Worm (Caenorhabditis elegans) whole organism, young adult: Measurements from ENCODE around the gene irld-61.

Source experiments
- C06A6.2 ChIP-seq: fragments of 200-800 bp; sonication (Bioruptor generic); conservative IDR thresholded peaks from 2 replicates; pipeline ENCODE4 v1.3.6; 2022; ENCODE audit warnings: missing genetic modification characterization, missing compliant biosample characterization
- F23B12.7 ChIP-seq: sonication (generic microtip); optimal IDR thresholded peaks from 2 replicates; lab custom pipeline; 2017; ENCODE audit warnings: missing genetic modification characterization, mild to moderate bottlenecking, missing compliant biosample characterization, antibody characterized with exemption, moderate library complexity; ENCODE audit not compliant: insufficient read depth
- F37B4.10 ChIP-seq: fragments of 200-800 bp; sonication (Bioruptor generic); IDR thresholded peaks from 2 replicates; pipeline ENCODE4 v1.3.6; 2022; ENCODE audit warnings: missing genetic modification characterization, missing compliant biosample characterization
- F49E8.2 ChIP-seq: sonication (generic microtip); optimal IDR thresholded peaks from 3 replicates; lab custom pipeline; 2017; ENCODE audit warnings: missing genetic modification characterization, mild to moderate bottlenecking, missing compliant biosample characterization, antibody characterized with exemption, moderate library complexity; ENCODE audit not compliant: insufficient read depth
- K11D2.4 ChIP-seq: fragments of 200-800 bp; sonication (Bioruptor generic); IDR thresholded peaks from 2 replicates; pipeline ENCODE4 v1.3.6; 2022; ENCODE audit warnings: missing genetic modification reagents, missing genetic modification characterization, missing compliant biosample characterization
- Y53F4B.3 ChIP-seq: fragments of 200-800 bp; sonication (Bioruptor generic); IDR thresholded peaks from 2 replicates; pipeline ENCODE4 v1.3.6; 2022; ENCODE audit warnings: missing genetic modification reagents, missing genetic modification characterization, missing compliant biosample characterization
- Y53G8AR.9 ChIP-seq: fragments of 200-800 bp; sonication (Bioruptor generic); conservative IDR thresholded peaks from 2 replicates; pipeline ENCODE4 v1.3.6; 2022; ENCODE audit warnings: missing genetic modification reagents, missing genetic modification characterization, missing compliant biosample characterization
- Y67H2A.10 ChIP-seq: fragments of 200-800 bp; sonication (Bioruptor generic); conservative IDR thresholded peaks from 2 replicates; pipeline ENCODE4 v1.3.6; 2022; ENCODE audit warnings: missing genetic modification reagents, missing genetic modification characterization, missing compliant biosample characterization
- akir-1 ChIP-seq: fragments of 200-800 bp; sonication (Bioruptor generic); optimal IDR thresholded peaks from 2 replicates; lab custom pipeline; 2018; ENCODE audit warnings: mild to moderate bottlenecking, missing genetic modification characterization, moderate library complexity, missing compliant biosample characterization
- aptf-2 ChIP-seq: fragments of 200-800 bp; sonication (Bioruptor generic); conservative IDR thresholded peaks from 2 replicates; pipeline ENCODE4 v1.3.6; 2022; ENCODE audit warnings: missing genetic modification reagents, missing genetic modification characterization, missing compliant biosample characterization
- athp-1 ChIP-seq: sonication (generic microtip); optimal IDR thresholded peaks from 2 replicates; lab custom pipeline; 2017; ENCODE audit warnings: mild to moderate bottlenecking, missing genetic modification characterization, missing compliant biosample characterization
- bed-1 ChIP-seq: fragments of 200-800 bp; sonication (Bioruptor generic); IDR thresholded peaks from 2 replicates; pipeline ENCODE4 v1.3.6; 2022; ENCODE audit warnings: missing genetic modification reagents, missing genetic modification characterization, missing compliant biosample characterization
- cebp-1 ChIP-seq, 2 experiments: fragments of 200-800 bp in 1 of 2; sonication (Bioruptor generic) in 1 of 2; sonication (generic microtip) in 1 of 2; IDR thresholded peaks in 1 of 2; optimal IDR thresholded peaks in 1 of 2; 2 replicates each; pipeline versions ENCODE4 v1.3.6 to Lab custom; 2017 to 2022; ENCODE audit warnings: missing compliant biosample characterization in 2 of 2, missing genetic modification characterization in 2 of 2, mild to moderate bottlenecking in 1 of 2, missing genetic modification reagents in 1 of 2, moderate library complexity in 1 of 2
- ceh-79 ChIP-seq: sonication (generic microtip); optimal IDR thresholded peaks from 2 replicates; lab custom pipeline; 2017; ENCODE audit warnings: mild to moderate bottlenecking, missing genetic modification characterization, missing compliant biosample characterization
- chd-7 ChIP-seq: sonication (generic microtip); optimal IDR thresholded peaks from 2 replicates; lab custom pipeline; 2016; ENCODE audit warnings: mild to moderate bottlenecking, missing genetic modification characterization, moderate library complexity, missing compliant biosample characterization
- dpl-1 ChIP-seq: fragments of 150-350 bp; optimal IDR thresholded peaks from 2 replicates; lab custom pipeline; 2014; ENCODE audit warnings: missing biosample characterization, missing genetic modification reagents, missing genetic modification characterization
- let-526 ChIP-seq: fragments of 200-800 bp; sonication (Bioruptor generic); IDR thresholded peaks from 2 replicates; pipeline ENCODE4 v1.3.6; 2022; ENCODE audit warnings: missing genetic modification reagents, missing genetic modification characterization, missing compliant biosample characterization
- lin-40 ChIP-seq: sonication (generic microtip); optimal IDR thresholded peaks from 2 replicates; lab custom pipeline; 2016; ENCODE audit warnings: missing genetic modification characterization, mild to moderate bottlenecking, missing compliant biosample characterization, missing genotype, missing genetic modification reagents
- lin-54 ChIP-seq: fragments of 200-800 bp; sonication (Bioruptor generic); optimal IDR thresholded peaks from 2 replicates; lab custom pipeline; 2018; ENCODE audit warnings: mild to moderate bottlenecking, missing genetic modification characterization, missing compliant biosample characterization
- lir-1 ChIP-seq: fragments of 200-800 bp; sonication (Bioruptor generic); conservative IDR thresholded peaks from 2 replicates; pipeline ENCODE4 v1.3.6; 2022; ENCODE audit warnings: missing genetic modification reagents, missing genetic modification characterization, missing compliant biosample characterization
- lsy-27 ChIP-seq: sonication (generic microtip); optimal IDR thresholded peaks from 2 replicates; lab custom pipeline; 2017; ENCODE audit warnings: missing genetic modification characterization, mild to moderate bottlenecking, missing compliant biosample characterization, antibody characterized with exemption, missing genotype, borderline replicate concordance; ENCODE audit not compliant: insufficient read depth
- madf-10 ChIP-seq: sonication (generic microtip); optimal IDR thresholded peaks from 2 replicates; lab custom pipeline; 2016; ENCODE audit warnings: mild to moderate bottlenecking, missing genetic modification characterization, missing compliant biosample characterization
- mcd-1 ChIP-seq: fragments of 200-800 bp; sonication (Bioruptor generic); IDR thresholded peaks from 2 replicates; pipeline ENCODE4 v1.3.6; 2022; ENCODE audit warnings: missing genetic modification reagents, missing genetic modification characterization, missing compliant biosample characterization
- pha-4 ChIP-seq: fragments of 150-350 bp; sonication (generic microtip); optimal IDR thresholded peaks from 2 replicates; lab custom pipeline; 2014; ENCODE audit warnings: missing biosample characterization, missing genetic modification reagents, missing genetic modification characterization
- repo-1 ChIP-seq: sonication (generic microtip); optimal IDR thresholded peaks from 2 replicates; lab custom pipeline; 2017; ENCODE audit warnings: mild to moderate bottlenecking, missing genetic modification characterization, missing compliant biosample characterization
- snpc-1.3 ChIP-seq: sonication (generic microtip); optimal IDR thresholded peaks from 2 replicates; lab custom pipeline; 2017; ENCODE audit warnings: missing genetic modification characterization, mild to moderate bottlenecking, missing compliant biosample characterization, antibody characterized with exemption, moderate library complexity, missing genotype, missing genetic modification reagents; ENCODE audit not compliant: insufficient read depth
- sptf-2 ChIP-seq: fragments of 200-800 bp; sonication (Bioruptor generic); optimal IDR thresholded peaks from 2 replicates; lab custom pipeline; 2018; ENCODE audit warnings: mild to moderate bottlenecking, missing genetic modification characterization, missing compliant biosample characterization
- xnd-1 ChIP-seq: sonication (generic microtip); optimal IDR thresholded peaks from 2 replicates; lab custom pipeline; 2016; ENCODE audit warnings: missing genotype, missing genetic modification reagents, missing genetic modification characterization, missing compliant biosample characterization
- ztf-26 ChIP-seq: sonication (generic microtip); optimal IDR thresholded peaks from 2 replicates; lab custom pipeline; 2017; ENCODE audit warnings: missing genetic modification characterization, missing compliant biosample characterization
- ztf-6 ChIP-seq: fragments of 200-800 bp; sonication (Bioruptor generic); IDR thresholded peaks from 2 replicates; pipeline ENCODE4 v1.3.6; 2022; ENCODE audit warnings: missing genetic modification reagents, missing genetic modification characterization, missing compliant biosample characterization

irld-61 gene

DNA sequence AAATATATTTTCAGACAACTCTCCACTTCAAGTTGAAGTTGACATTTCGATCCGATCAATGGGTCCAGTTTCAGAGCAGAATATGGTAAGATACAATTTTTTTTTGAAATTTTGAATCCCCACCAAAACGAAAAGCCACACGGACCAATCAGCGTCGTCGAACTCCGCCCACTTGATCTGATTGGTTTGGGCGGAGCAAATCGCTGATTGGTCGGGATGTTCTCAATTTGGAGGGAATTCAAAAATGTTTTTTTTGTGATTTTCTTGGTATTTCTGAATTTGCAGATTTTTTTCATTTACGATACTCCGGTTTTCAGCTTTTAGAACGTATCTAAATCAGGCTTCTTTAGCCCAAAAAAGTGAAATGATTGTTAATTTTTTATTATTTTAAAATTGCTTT, 21.1 kb downstream of the irld-61 start:
- TF ChIP-seq Y53F4B.3 (GFP tag; lab: Robert Waterston, UW), result no peak
- TF ChIP-seq akir-1, result no peak
- no peak for TF ChIP-seq Y67H2A.10 (GFP tag; lab: Robert Waterston, UW)
- no peak for TF ChIP-seq dpl-1 (GFP tag; lab: Kevin White, UChicago)

DNA sequence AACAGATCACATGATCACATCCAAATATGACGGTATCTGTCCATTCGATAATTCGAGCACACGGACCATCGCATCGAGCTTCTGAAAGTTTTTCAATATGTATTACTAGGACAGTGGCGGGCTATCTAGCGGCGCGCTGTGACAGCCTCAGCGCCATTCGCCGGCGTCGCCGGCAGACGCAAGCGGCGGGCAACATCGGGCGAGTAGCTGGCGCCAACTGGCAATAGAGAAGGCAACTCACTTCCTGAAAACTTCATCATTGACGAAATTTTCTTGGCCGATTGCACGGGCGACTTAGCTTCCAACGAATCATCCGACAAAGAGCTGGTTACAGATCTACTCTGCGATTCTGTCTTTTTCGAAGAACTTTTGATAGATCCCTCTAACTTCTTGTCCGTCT, 23.9 kb downstream of the irld-61 start:
- TF ChIP-seq C06A6.2 (GFP tag; lab: Robert Waterston, UW), result no peak
- TF ChIP-seq F37B4.10 (GFP tag; lab: Robert Waterston, UW), result 0 out of 2 replicates have a peak, but pooled peaks have one; percentile 8
- no peak for TF ChIP-seq lir-1 (GFP tag; lab: Robert Waterston, UW)

DNA sequence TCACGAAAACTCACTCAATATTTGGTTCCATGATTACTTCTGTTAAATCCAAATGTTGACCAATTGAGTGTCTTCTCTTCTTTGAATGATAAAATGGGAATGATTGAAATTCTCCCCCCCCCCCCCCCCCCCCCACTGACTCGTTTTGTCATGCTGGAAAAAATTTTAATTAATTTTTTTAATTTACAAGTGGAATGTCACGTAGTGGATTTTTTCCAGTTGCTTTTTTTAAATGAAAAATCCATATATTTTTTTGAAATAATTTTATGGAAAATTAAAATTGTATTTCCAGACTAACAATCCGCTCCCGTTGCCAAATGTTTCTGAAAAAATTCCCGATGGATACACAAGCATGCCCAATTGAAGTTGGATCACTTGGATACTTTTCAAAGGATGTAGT, 25.1 kb downstream of the irld-61 start, which contains the start of gene BE10.1:
Gene BE10.1 (minus strand): TSS at position 101 of the 400 bp plus-strand sequence.
- TF ChIP-seq ztf-26 (tag; lab: Kevin White, UChicago) (no peak), mcd-1 (GFP tag; lab: Robert Waterston, UW) (no peak), pha-4 (tag; lab: Kevin White, UChicago) (no peak)
- TF ChIP-seq, all 124 proteins: peak for 0

DNA sequence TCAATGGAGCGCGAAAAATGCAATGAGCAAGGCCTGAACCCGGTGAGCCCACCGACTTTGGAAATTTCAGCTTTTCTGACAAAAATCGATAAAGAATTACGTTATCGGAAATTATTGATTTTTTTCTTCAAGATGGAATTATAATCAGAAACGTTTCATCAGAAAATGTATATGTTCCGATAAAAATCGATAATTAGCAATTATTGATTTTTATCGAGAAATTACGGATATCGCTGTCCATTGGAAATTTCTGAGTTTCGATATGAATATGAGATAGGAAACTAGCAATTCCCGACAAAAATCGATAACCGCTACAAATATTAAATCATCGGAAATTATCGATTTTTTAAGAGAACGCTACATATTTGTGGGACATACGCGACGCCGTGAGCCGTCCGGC, 29.8 kb downstream of the irld-61 start:
- TF ChIP-seq xnd-1 (no peak), snpc-1.3 (tag; lab: Kevin White, UChicago) (no peak), chd-7 (tag; lab: Kevin White, UChicago) (no peak), ztf-6 (GFP tag; lab: Robert Waterston, UW) (no peak), sptf-2 (GFP tag; lab: Kevin White, UChicago) (no peak), Y53G8AR.9 (GFP tag; lab: Robert Waterston, UW) (no peak), C06A6.2 (GFP tag; lab: Robert Waterston, UW) (no peak), cebp-1 (GFP tag; IDR thresholded peaks at IDR 0.05; lab: Robert Waterston, UW) (no peak), cebp-1 (tag; optimal IDR thresholded peaks at IDR 0.05; lab: Kevin White, UChicago) (no peak), madf-10 (tag; lab: Kevin White, UChicago) (no peak), repo-1 (tag; lab: Kevin White, UChicago) (no peak), akir-1 (no peak), athp-1 (no peak)

DNA sequence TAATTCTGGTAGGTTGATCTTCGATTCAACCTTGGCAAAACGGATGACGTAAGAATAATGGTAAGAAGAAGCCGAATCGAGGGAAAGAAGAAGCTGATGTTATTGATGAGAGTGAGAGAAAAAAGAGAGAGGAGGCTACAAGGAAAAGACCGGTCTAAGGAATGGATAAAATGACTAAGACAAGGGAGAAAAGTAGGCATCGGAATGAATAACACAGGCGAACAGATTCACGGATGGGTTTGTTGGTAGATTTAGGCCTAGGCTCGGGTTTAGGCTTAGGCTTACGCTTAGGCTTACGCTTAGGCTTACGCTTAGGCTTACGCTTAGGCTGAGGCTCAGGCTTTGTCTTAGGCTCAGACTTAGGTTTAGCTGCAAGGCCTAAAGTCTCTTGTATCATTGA, 34.1 kb downstream of the irld-61 start, which contains the start of gene agmo-1:
Gene agmo-1 (minus strand): TSS at position 101 of the 400 bp plus-strand sequence.
- TF ChIP-seq K11D2.4 (GFP tag; lab: Robert Waterston, UW), result no peak
- TF ChIP-seq bed-1 (GFP tag; lab: Robert Waterston, UW), result no peak
- TF ChIP-seq F49E8.2 (tag; lab: Kevin White, UChicago), result no peak
- TF ChIP-seq lin-54 (GFP tag; lab: Kevin White, UChicago), result no peak
- no peak for TF ChIP-seq lin-40
- TF ChIP-seq aptf-2 (GFP tag; lab: Robert Waterston, UW), result no peak
- no peak for TF ChIP-seq F23B12.7 (tag; lab: Kevin White, UChicago)
- no peak for TF ChIP-seq lsy-27
- no peak for TF ChIP-seq let-526 (GFP tag; lab: Robert Waterston, UW)
- no peak for TF ChIP-seq dpl-1 (GFP tag; lab: Kevin White, UChicago)
- TF ChIP-seq ceh-79 (tag; lab: Kevin White, UChicago), result no peak
- no peak for TF ChIP-seq Y53G8AR.9 (GFP tag; lab: Robert Waterston, UW)
